Fruit fly (Drosophila melanogaster) Kc167 (cell line): ENCODE measurements around the gene CG7289.

Experiments
- Myc ChIP-seq: fragments of >200 bp; optimal IDR thresholded peaks from 2 replicates; lab custom pipeline; 2017; ENCODE audit warnings: missing external identifiers
- Sin3A ChIP-seq: fragments of >200 bp; optimal IDR thresholded peaks from 2 replicates; lab custom pipeline; 2018; ENCODE audit warnings: missing external identifiers
- h ChIP-seq: fragments of >200 bp; optimal IDR thresholded peaks from 3 replicates; lab custom pipeline; 2018; ENCODE audit warnings: missing external identifiers
- psq ChIP-seq: fragments of >200 bp; optimal IDR thresholded peaks from 2 replicates; lab custom pipeline; 2017; ENCODE audit warnings: missing external identifiers
- ttk ChIP-seq: sonication (Bioruptor generic); optimal IDR thresholded peaks from 2 replicates; lab custom pipeline; 2017; ENCODE audit warnings: missing external identifiers

dm6 chr2L:1972450-1973119 lies 9.4 kb upstream of the CG7289 start:
- no peak for TF ChIP-seq Sin3A (lab: Kevin White, UChicago)
- TF ChIP-seq Myc (lab: Kevin White, UChicago) = no peak
- TF ChIP-seq psq = no peak
- TF ChIP-seq h (lab: Kevin White, UChicago) = no peak
- TF ChIP-seq ttk (lab: Kevin White, UChicago) = no peak
